Fruit fly (Drosophila melanogaster): ENCODE data around the gene bcd.

The bcd gene

dm6 chr3R:6741983-6742382 lies 17.3 kb downstream of the bcd start, which contains the start of gene pb:
Gene pb, minus strand, starts transcription at chr3R:6742063.
- no peak for TF ChIP-seq ey (GFP tag; optimal IDR thresholded peaks at IDR 0.05)

- TF ChIP-seq Dfd (GFP tag; optimal IDR thresholded peaks at IDR 0.05) (no peak), Jra (GFP tag; optimal IDR thresholded peaks at IDR 0.05) (no peak), CG32264 (GFP tag; optimal IDR thresholded peaks at IDR 0.05) (no peak), jim (GFP tag; optimal IDR thresholded peaks at IDR 0.05) (no peak), psq (GFP tag; optimal IDR thresholded peaks at IDR 0.05) (no peak), brk (GFP tag; optimal IDR thresholded peaks at IDR 0.05) (no peak)
Observed at dm6 chr3R:6741400-6741959, 17.8 kb downstream of the bcd start.

- TF ChIP-seq HLH106 (tag; optimal IDR thresholded peaks at IDR 0.05) = no peak
- no peak for TF ChIP-seq Hr78 (GFP tag; optimal IDR thresholded peaks at IDR 0.05)
- no peak for TF ChIP-seq lola (GFP tag; optimal IDR thresholded peaks at IDR 0.05)
- no peak for TF ChIP-seq usp (GFP tag; optimal IDR thresholded peaks at IDR 0.05)
- no peak for TF ChIP-seq Sp1 (GFP tag; optimal IDR thresholded peaks at IDR 0.05)
- no peak for TF ChIP-seq CG9705 (GFP tag; optimal IDR thresholded peaks at IDR 0.05)
- TF ChIP-seq N (GFP tag; optimal IDR thresholded peaks at IDR 0.05) = no peak
- TF ChIP-seq Hnf4 (GFP tag; optimal IDR thresholded peaks at IDR 0.05) = no peak
- TF ChIP-seq br (GFP tag; optimal IDR thresholded peaks at IDR 0.05) = no peak
- no peak for TF ChIP-seq rgr (GFP tag; optimal IDR thresholded peaks at IDR 0.05)
Observed at dm6 chr3R:6735722-6736121, 23.5 kb downstream of the bcd start.

dm6 chr3R:6726119-6726518 lies 33.1 kb downstream of the bcd start:
- TF ChIP-seq brk (GFP tag; optimal IDR thresholded peaks at IDR 0.05) (no peak), sv (GFP tag; optimal IDR thresholded peaks at IDR 0.05) (no peak), h (GFP tag; optimal IDR thresholded peaks at IDR 0.05) (no peak), pan (optimal IDR thresholded peaks at IDR 0.05) (no peak), CG32264 (GFP tag; optimal IDR thresholded peaks at IDR 0.05) (no peak), foxo (GFP tag; optimal IDR thresholded peaks at IDR 0.05) (no peak)

- TF ChIP-seq psq (GFP tag; optimal IDR thresholded peaks at IDR 0.05) = no peak
- no peak for TF ChIP-seq Dfd (GFP tag; optimal IDR thresholded peaks at IDR 0.05)
- TF ChIP-seq dl (GFP tag; optimal IDR thresholded peaks at IDR 0.05; ENCODE audit: insufficient read depth in 1 of 2, partially characterized antibody in 2 of 2) = no peak
- TF ChIP-seq Hr83 (GFP tag; optimal IDR thresholded peaks at IDR 0.05; ENCODE audit: poor library complexity, severe bottlenecking) = no peak
- no peak for TF ChIP-seq woc (GFP tag; optimal IDR thresholded peaks at IDR 0.05)
- no peak for TF ChIP-seq Dif (GFP tag; optimal IDR thresholded peaks at IDR 0.05; ENCODE audit: partially characterized antibody)
- TF ChIP-seq pan (optimal IDR thresholded peaks at IDR 0.05) = no peak
- no peak for TF ChIP-seq foxo (GFP tag; optimal IDR thresholded peaks at IDR 0.05)
- TF ChIP-seq ey (GFP tag; optimal IDR thresholded peaks at IDR 0.05) = no peak
Observed at dm6 chr3R:6723537-6724171, 35.6 kb downstream of the bcd start.

dm6 chr3R:6708858-6709257 lies 50.4 kb downstream of the bcd start:
- TF ChIP-seq Dif (GFP tag; optimal IDR thresholded peaks at IDR 0.05; ENCODE audit: partially characterized antibody) (peak; percentile 57), Rel (GFP tag; optimal IDR thresholded peaks at IDR 0.05) (no peak), Rel (tag; optimal IDR thresholded peaks at IDR 0.05) (no peak), Jra (GFP tag; optimal IDR thresholded peaks at IDR 0.05) (no peak), dl (GFP tag; optimal IDR thresholded peaks at IDR 0.05; ENCODE audit: insufficient read depth in 1 of 2, partially characterized antibody in 2 of 2) (peak in 1 of 2 experiments; percentile 3)

dm6 chr3R:6706327-6706726 lies 52.9 kb downstream of the bcd start:
- TF ChIP-seq pan (optimal IDR thresholded peaks at IDR 0.05) = no peak
- TF ChIP-seq lola (GFP tag; optimal IDR thresholded peaks at IDR 0.05) = no peak
- TF ChIP-seq Mio (GFP tag; optimal IDR thresholded peaks at IDR 0.05) = no peak
- no peak for TF ChIP-seq CrebA (GFP tag; optimal IDR thresholded peaks at IDR 0.05; ENCODE audit: borderline replicate concordance)
- no peak for TF ChIP-seq OdsH (GFP tag; optimal IDR thresholded peaks at IDR 0.05)
- TF ChIP-seq Hr78 (GFP tag; optimal IDR thresholded peaks at IDR 0.05) = no peak
- no peak for TF ChIP-seq psq (GFP tag; optimal IDR thresholded peaks at IDR 0.05)
- TF ChIP-seq Vsx2 (GFP tag; optimal IDR thresholded peaks at IDR 0.05; ENCODE audit: partially characterized antibody) = no peak
- no peak for TF ChIP-seq sv (GFP tag; optimal IDR thresholded peaks at IDR 0.05)
- no peak for TF ChIP-seq CG32264 (GFP tag; optimal IDR thresholded peaks at IDR 0.05)
- TF ChIP-seq dmrt93B (GFP tag; optimal IDR thresholded peaks at IDR 0.05) = no peak
- no peak for TF ChIP-seq Hnf4 (GFP tag; optimal IDR thresholded peaks at IDR 0.05)
- no peak for TF ChIP-seq N (GFP tag; optimal IDR thresholded peaks at IDR 0.05)
- no peak for TF ChIP-seq fru (GFP tag; optimal IDR thresholded peaks at IDR 0.05)
- no peak for TF ChIP-seq Sp1 (GFP tag; optimal IDR thresholded peaks at IDR 0.05)
- TF ChIP-seq usp (GFP tag; optimal IDR thresholded peaks at IDR 0.05) = no peak
- no peak for TF ChIP-seq jim (GFP tag; optimal IDR thresholded peaks at IDR 0.05)

Data from whole organism, wandering third instar larva.